Worm (Caenorhabditis elegans) whole organism, L3 larva: Measurements from ENCODE around the gene F15B9.8.

Experiments used
- R02D3.7 ChIP-seq: fragments of 150-350 bp; optimal IDR thresholded peaks from 2 replicates; lab custom pipeline; 2014; ENCODE audit warnings: missing biosample characterization, missing genetic modification characterization
- aly-2 ChIP-seq: fragments of 150-350 bp; optimal IDR thresholded peaks from 2 replicates; lab custom pipeline; 2014; ENCODE audit warnings: missing biosample characterization, missing genetic modification characterization
- ama-1 ChIP-seq: fragments of 150-350 bp; optimal IDR thresholded peaks from 2 replicates; lab custom pipeline; 2018
- ceh-16 ChIP-seq: sonication (generic microtip); optimal IDR thresholded peaks from 2 replicates; lab custom pipeline; 2017; ENCODE audit warnings: missing biosample characterization, missing genetic modification characterization
- ceh-9 ChIP-seq: sonication (generic microtip); optimal IDR thresholded peaks from 2 replicates; lab custom pipeline; 2018; ENCODE audit warnings: missing biosample characterization, missing genetic modification characterization
- elt-1 ChIP-seq: fragments of 150-350 bp; optimal IDR thresholded peaks from 2 replicates; lab custom pipeline; 2014; ENCODE audit warnings: missing biosample characterization, missing genetic modification characterization
- elt-2 ChIP-seq: sonication (generic microtip); optimal IDR thresholded peaks from 2 replicates; lab custom pipeline; 2016; ENCODE audit warnings: missing genetic modification reagents, mild to moderate bottlenecking, missing genetic modification characterization, missing compliant biosample characterization
- fkh-10 ChIP-seq: sonication (generic microtip); optimal IDR thresholded peaks from 2 replicates; lab custom pipeline; 2017; ENCODE audit warnings: missing biosample characterization, missing genetic modification reagents, missing genetic modification characterization
- fkh-2 ChIP-seq: fragments of 150-350 bp; optimal IDR thresholded peaks from 2 replicates; lab custom pipeline; 2014; ENCODE audit warnings: missing biosample characterization, missing genetic modification reagents, missing genetic modification characterization
- fos-1 ChIP-seq: fragments of 150-350 bp; optimal IDR thresholded peaks from 2 replicates; lab custom pipeline; 2014; ENCODE audit warnings: missing biosample characterization, missing genetic modification characterization
- hmg-11 ChIP-seq: sonication (generic microtip); optimal IDR thresholded peaks from 2 replicates; lab custom pipeline; 2016; ENCODE audit warnings: missing genetic modification characterization, missing compliant biosample characterization
- lin-15B ChIP-seq: fragments of 150-350 bp; optimal IDR thresholded peaks from 2 replicates; lab custom pipeline; 2014; ENCODE audit warnings: missing biosample characterization, missing genetic modification characterization
- lin-39 ChIP-seq: fragments of 150-350 bp; optimal IDR thresholded peaks from 2 replicates; lab custom pipeline; 2018; ENCODE audit warnings: missing biosample characterization, missing genetic modification reagents, missing genetic modification characterization
- lsy-12 ChIP-seq: sonication (generic microtip); optimal IDR thresholded peaks from 2 replicates; lab custom pipeline; 2016; ENCODE audit warnings: mild to moderate bottlenecking, missing genetic modification characterization, missing compliant biosample characterization
- mdl-1 ChIP-seq: fragments of 150-350 bp; optimal IDR thresholded peaks from 2 replicates; lab custom pipeline; 2014; ENCODE audit warnings: missing biosample characterization, missing genetic modification characterization
- mml-1 ChIP-seq: fragments of 150-350 bp; sonication (generic microtip); optimal IDR thresholded peaks from 3 replicates; lab custom pipeline; 2014; ENCODE audit warnings: missing biosample characterization, missing genetic modification characterization
- nfya-1 ChIP-seq: sonication (generic microtip); optimal IDR thresholded peaks from 2 replicates; lab custom pipeline; 2017; ENCODE audit warnings: missing genetic modification characterization, mild to moderate bottlenecking, missing compliant biosample characterization, antibody characterized with exemption, moderate library complexity; ENCODE audit not compliant: insufficient read depth
- nhr-23 ChIP-seq: fragments of 150-350 bp; optimal IDR thresholded peaks from 2 replicates; lab custom pipeline; 2014; ENCODE audit warnings: missing biosample characterization, missing genetic modification reagents, missing genetic modification characterization
- nhr-25 ChIP-seq: sonication (generic microtip); optimal IDR thresholded peaks from 2 replicates; lab custom pipeline; 2017; ENCODE audit warnings: missing biosample characterization, missing genetic modification characterization
- nhr-28 ChIP-seq: fragments of 150-350 bp; optimal IDR thresholded peaks from 2 replicates; lab custom pipeline; 2014; ENCODE audit warnings: missing biosample characterization, missing genetic modification characterization
- nhr-43 ChIP-seq: sonication (generic microtip); optimal IDR thresholded peaks from 2 replicates; lab custom pipeline; 2016; ENCODE audit warnings: mild to moderate bottlenecking, missing genetic modification characterization, missing compliant biosample characterization; ENCODE audit not compliant: poor library complexity, severe bottlenecking
- nhr-77 ChIP-seq: fragments of 150-350 bp; optimal IDR thresholded peaks from 2 replicates; lab custom pipeline; 2014; ENCODE audit warnings: missing biosample characterization, missing genetic modification characterization
- pha-4 ChIP-seq: fragments of 150-350 bp; optimal IDR thresholded peaks from 2 replicates; lab custom pipeline; 2014; ENCODE audit warnings: missing biosample characterization, missing genetic modification reagents, missing genetic modification characterization
- pqm-1 ChIP-seq: fragments of 150-350 bp; optimal IDR thresholded peaks from 2 replicates; lab custom pipeline; 2017; ENCODE audit warnings: missing biosample characterization, missing genetic modification characterization, inconsistent platforms
- sea-2 ChIP-seq: fragments of 150-350 bp; sonication (generic microtip); optimal IDR thresholded peaks from 4 replicates; lab custom pipeline; 2014; ENCODE audit warnings: missing biosample characterization, missing genetic modification reagents, missing genetic modification characterization
- snpc-4 ChIP-seq: fragments of 150-350 bp; optimal IDR thresholded peaks from 2 replicates; lab custom pipeline; 2014; ENCODE audit warnings: missing biosample characterization, missing genetic modification characterization
- tbx-2 ChIP-seq: sonication (generic microtip); optimal IDR thresholded peaks from 2 replicates; lab custom pipeline; 2016; ENCODE audit warnings: mild to moderate bottlenecking, missing genetic modification characterization, missing compliant biosample characterization
- unc-62 ChIP-seq: fragments of 150-350 bp; sonication (generic microtip); optimal IDR thresholded peaks from 4 replicates; lab custom pipeline; 2014; ENCODE audit warnings: missing biosample characterization, missing genetic modification reagents, missing genetic modification characterization
- zag-1 ChIP-seq: fragments of 150-350 bp; optimal IDR thresholded peaks from 2 replicates; lab custom pipeline; 2014; ENCODE audit warnings: missing biosample characterization, missing genetic modification characterization
- ztf-11 ChIP-seq: fragments of 150-350 bp; optimal IDR thresholded peaks from 2 replicates; lab custom pipeline; 2014; ENCODE audit warnings: missing biosample characterization, missing genetic modification characterization

F15B9.8 gene

ce11 chrV:12961085-12961560, 27.2 kb upstream of the F15B9.8 start, which contains the start of gene mpst-7:
TSS of gene mpst-7 (minus strand) at chrV:12961135.
- TF ChIP-seq lin-15B (tag; lab: Kevin White, UChicago) (no peak), fos-1 (no peak), tbx-2 (tag; lab: Kevin White, UChicago) (no peak), ceh-9 (no peak), fkh-2 (tag; lab: Kevin White, UChicago) (no peak), nhr-23 (tag; lab: Kevin White, UChicago) (peak; percentile 21), ama-1 (lab: Kevin White, UChicago) (no peak), sea-2 (no peak), mml-1 (tag; lab: Kevin White, UChicago) (no peak), nhr-25 (tag; lab: Kevin White, UChicago) (peak; percentile 57)

ce11 chrV:12963192-12963591, 25.2 kb upstream of the F15B9.8 start, which contains the start of gene hrg-9:
TSS of gene hrg-9 (minus strand) at chrV:12963343.
- TF ChIP-seq ceh-9 = no peak
- peak; percentile 55 for TF ChIP-seq pha-4 (tag; lab: Kevin White, UChicago)
- peak; percentile 37 for TF ChIP-seq elt-2

ce11 chrV:12964076-12964475, 24.3 kb upstream of the F15B9.8 start, which contains the start of gene srd-35:
TSS of gene srd-35 (plus strand) at chrV:12964376.
- TF ChIP-seq lin-39 (tag; lab: Kevin White, UChicago) = no peak
- TF ChIP-seq ceh-16 (tag; lab: Kevin White, UChicago) = no peak
- TF ChIP-seq, all 47 proteins: peak for 0

ce11 chrV:12967110-12967509, 21.2 kb upstream of the F15B9.8 start, which contains the start of gene R186.3:
TSS of gene R186.3 (minus strand) at chrV:12967210.
- TF ChIP-seq R02D3.7 (no peak), nhr-43 (no peak), nhr-28 (tag; lab: Kevin White, UChicago) (no peak), tbx-2 (tag; lab: Kevin White, UChicago) (no peak), nhr-77 (no peak), ztf-11 (tag; lab: Kevin White, UChicago) (no peak), pqm-1 (tag; lab: Kevin White, UChicago) (no peak)

- TF ChIP-seq nfya-1 (tag; lab: Kevin White, UChicago) = peak; percentile 66
- TF ChIP-seq hmg-11 (tag; lab: Kevin White, UChicago) = peak; percentile 68
- peak; percentile 2 for TF ChIP-seq pqm-1 (tag; lab: Kevin White, UChicago)
- peak; percentile 5 for TF ChIP-seq tbx-2 (tag; lab: Kevin White, UChicago)
- TF ChIP-seq lin-15B (tag; lab: Kevin White, UChicago) = peak; percentile 75
- TF ChIP-seq snpc-4 (tag; lab: Kevin White, UChicago) = peak; percentile 24
- TF ChIP-seq nhr-43 = peak; percentile 19
- peak; percentile 65 for TF ChIP-seq elt-2
- TF ChIP-seq nhr-25 (tag; lab: Kevin White, UChicago) = peak; percentile 23
- peak; percentile 58 for TF ChIP-seq lsy-12
- peak; percentile 40 for TF ChIP-seq pha-4 (tag; lab: Kevin White, UChicago)
These were observed 20.4 kb upstream of the F15B9.8 start, which contains the start of gene R186.8 for ce11 chrV:12967925-12968327. TSS of gene R186.8 (minus strand) at chrV:12967982.

- TF ChIP-seq fkh-10 (GFP tag; lab: Kevin White, UChicago) (no peak), nhr-25 (tag; lab: Kevin White, UChicago) (peak; percentile 67)
These were observed 19.8 kb upstream of the F15B9.8 start, which contains the start of gene lin-46 for ce11 chrV:12968555-12968954. TSS of gene lin-46 (plus strand) at chrV:12968855.

- TF ChIP-seq hmg-11 (tag; lab: Kevin White, UChicago) (peak; percentile 48), zag-1 (no peak), R02D3.7 (no peak), mdl-1 (tag; lab: Kevin White, UChicago) (no peak), lin-15B (tag; lab: Kevin White, UChicago) (peak; percentile 35), aly-2 (tag; lab: Kevin White, UChicago) (no peak), pha-4 (tag; lab: Kevin White, UChicago) (peak; percentile 59), elt-1 (tag; lab: Kevin White, UChicago) (no peak), lsy-12 (no peak), unc-62 (no peak), nfya-1 (tag; lab: Kevin White, UChicago) (peak; percentile 45)
These were observed 17.7 kb upstream of the F15B9.8 start, which contains the start of gene pnn-1 for ce11 chrV:12970575-12971160. TSS of gene pnn-1 (plus strand) at chrV:12971110.
